Worm (Caenorhabditis elegans): ENCODE results near the gene C24H12.8.
"Not testable (repeated sequence)": the region's sequence is repeated elsewhere in the genome, so short reads cannot be mapped to it uniquely, and the experiment has no call there.

- not testable (repeated sequence) for TF ChIP-seq dpl-1 (GFP tag; optimal IDR thresholded peaks at IDR 0.05); nhr-76 (tag; optimal IDR thresholded peaks at IDR 0.05); jun-1 (tag; optimal IDR thresholded peaks at IDR 0.05); nhr-237 (tag; optimal IDR thresholded peaks at IDR 0.05); mep-1 (tag; optimal IDR thresholded peaks at IDR 0.05); elt-2 (tag; optimal IDR thresholded peaks at IDR 0.05); lir-3 (tag; optimal IDR thresholded peaks at IDR 0.05; ENCODE audit: poor library complexity); lin-39 (tag; optimal IDR thresholded peaks at IDR 0.05)
Measured at ce11 chrII:454646-455045, 31.7 kb upstream of the C24H12.8 start, which contains the start of gene W10D9.1.

Measured in whole organism, L1 larva.